Worm (Caenorhabditis elegans) whole organism, L2 larva: ENCODE data around the gene Y37E11B.5.

Experiments
- ZK546.5 ChIP-seq: sonication (generic microtip); optimal IDR thresholded peaks from 2 replicates; lab custom pipeline; 2017; ENCODE audit warnings: missing biosample characterization, missing genetic modification characterization
- ama-1 ChIP-seq: fragments of 150-350 bp; optimal IDR thresholded peaks from 2 replicates; lab custom pipeline; 2018; ENCODE audit warnings: inconsistent platforms
- blmp-1 ChIP-seq: sonication (generic microtip); optimal IDR thresholded peaks from 2 replicates; lab custom pipeline; 2017; ENCODE audit warnings: missing genetic modification characterization, mild to moderate bottlenecking, missing compliant biosample characterization, antibody characterized with exemption, moderate library complexity; ENCODE audit not compliant: insufficient read depth
- ceh-16 ChIP-seq: fragments of 150-350 bp; optimal IDR thresholded peaks from 2 replicates; lab custom pipeline; 2014; ENCODE audit warnings: missing biosample characterization, missing genetic modification characterization
- ceh-82 ChIP-seq: fragments of 150-350 bp; optimal IDR thresholded peaks from 2 replicates; lab custom pipeline; 2014; ENCODE audit warnings: missing biosample characterization, missing genetic modification characterization
- elt-3 ChIP-seq: sonication (generic microtip); optimal IDR thresholded peaks from 2 replicates; lab custom pipeline; 2017; ENCODE audit warnings: missing biosample characterization, missing genetic modification characterization
- lin-39 ChIP-seq: fragments of 150-350 bp; optimal IDR thresholded peaks from 2 replicates; lab custom pipeline; 2014; ENCODE audit warnings: missing biosample characterization, missing genetic modification reagents, missing genetic modification characterization
- nhr-11 ChIP-seq: fragments of 150-350 bp; optimal IDR thresholded peaks from 2 replicates; lab custom pipeline; 2014; ENCODE audit warnings: missing biosample characterization, missing genetic modification characterization
- nhr-237 ChIP-seq: fragments of 150-350 bp; optimal IDR thresholded peaks from 2 replicates; lab custom pipeline; 2014; ENCODE audit warnings: missing biosample characterization, missing genetic modification characterization
- unc-55 ChIP-seq: fragments of 150-350 bp; sonication (generic microtip); optimal IDR thresholded peaks from 3 replicates; lab custom pipeline; 2014; ENCODE audit warnings: missing biosample characterization, missing genetic modification reagents, missing genetic modification characterization
- unc-62 ChIP-seq: fragments of 150-350 bp; optimal IDR thresholded peaks from 2 replicates; lab custom pipeline; 2014; ENCODE audit warnings: missing biosample characterization, missing genetic modification reagents, missing genetic modification characterization
- ztf-4 ChIP-seq: fragments of 150-350 bp; optimal IDR thresholded peaks from 2 replicates; lab custom pipeline; 2014; ENCODE audit warnings: missing biosample characterization, missing genetic modification characterization

DNA sequence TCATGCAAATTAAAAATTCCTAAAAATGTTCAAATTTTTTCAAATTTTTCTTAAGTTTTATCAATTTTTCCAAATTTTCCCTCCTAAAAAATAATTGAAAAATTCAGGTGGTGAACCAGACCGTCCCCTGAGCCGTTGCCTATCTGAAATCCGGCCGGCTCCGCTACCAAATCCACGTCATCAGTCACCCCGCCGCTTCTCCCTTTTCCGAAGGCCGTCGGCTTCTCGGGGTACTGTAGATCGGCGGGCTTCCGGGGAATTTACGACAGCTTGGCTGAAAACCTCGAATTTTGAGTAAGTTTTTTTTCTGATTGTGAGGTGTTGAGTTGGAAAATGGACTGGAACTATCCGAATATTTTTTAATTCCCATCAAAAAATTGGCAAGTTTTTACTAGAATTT is 27.7 kb downstream of the Y37E11B.5 start:
- TF ChIP-seq elt-3 (tag; lab: Kevin White, UChicago) (no peak), ZK546.5 (tag; lab: Kevin White, UChicago) (no peak), nhr-11 (tag; lab: Kevin White, UChicago) (no peak), nhr-237 (tag; lab: Kevin White, UChicago) (no peak), blmp-1 (tag; lab: Kevin White, UChicago) (no peak), unc-55 (GFP tag; lab: Kevin White, UChicago) (no peak), lin-39 (tag; lab: Kevin White, UChicago) (no peak), ceh-82 (tag; lab: Kevin White, UChicago) (no peak), ceh-16 (tag; lab: Kevin White, UChicago) (no peak), ama-1 (lab: Kevin White, UChicago) (no peak), ztf-4 (tag; lab: Kevin White, UChicago) (no peak), unc-62 (no peak)
